Fruit fly (Drosophila melanogaster): Measurements from ENCODE around the gene Duba.
"Not testable (repeated sequence)": the region's sequence is repeated elsewhere in the genome, so short reads cannot be mapped to it uniquely, and the experiment has no call there.

Duba gene

dm6 chr3L:11582097-11582496 is 27.2 kb downstream of the Duba start, which contains the start of gene CG33269:
CG33269 (minus strand) TSS chr3L:11582197.
- TF ChIP-seq CG17801 (GFP tag; optimal IDR thresholded peaks at IDR 0.05; ENCODE audit: partially characterized antibody) = no peak

dm6 chr3L:11580919-11581318 is 28.3 kb downstream of the Duba start, which contains the start of gene CG43391:
CG43391 (minus strand) TSS chr3L:11581019.
- TF ChIP-seq CG17801 (GFP tag; optimal IDR thresholded peaks at IDR 0.05; ENCODE audit: partially characterized antibody) = no peak

dm6 chr3L:11579919-11580318 is 29.3 kb downstream of the Duba start, which contains the start of gene CG43390:
CG43390 (minus strand) TSS chr3L:11579950.
- TF ChIP-seq CG17801 (GFP tag; optimal IDR thresholded peaks at IDR 0.05; ENCODE audit: partially characterized antibody) = no peak

- TF ChIP-seq CG17801 (GFP tag; optimal IDR thresholded peaks at IDR 0.05; ENCODE audit: partially characterized antibody) = no peak
These were observed 30.4 kb downstream of the Duba start for dm6 chr3L:11578847-11579246.

dm6 chr3L:11578211-11578673 is 31.0 kb downstream of the Duba start, which contains the start of gene CG33270:
CG33270 (minus strand) TSS chr3L:11578623.
- TF ChIP-seq CG17801 (GFP tag; optimal IDR thresholded peaks at IDR 0.05; ENCODE audit: partially characterized antibody) = no peak

- no peak for TF ChIP-seq CG17801 (GFP tag; optimal IDR thresholded peaks at IDR 0.05; ENCODE audit: partially characterized antibody)
These were observed 31.9 kb downstream of the Duba start, which contains the start of gene CG33271 for dm6 chr3L:11577395-11577794. CG33271 (minus strand) TSS chr3L:11577495.

- not testable (repeated sequence) for TF ChIP-seq CG17801 (GFP tag; optimal IDR thresholded peaks at IDR 0.05; ENCODE audit: partially characterized antibody)
These were observed 32.3 kb downstream of the Duba start, which contains the start of gene CG33489 for dm6 chr3L:11576944-11577343. CG33489 (minus strand) TSS chr3L:11577044.

- TF ChIP-seq CG17801 (GFP tag; optimal IDR thresholded peaks at IDR 0.05; ENCODE audit: partially characterized antibody) = no peak
These were observed 34.7 kb downstream of the Duba start, which contains the start of gene CG33490 for dm6 chr3L:11574563-11574962. CG33490 (minus strand) TSS chr3L:11574663.

- no peak for TF ChIP-seq CG17801 (GFP tag; optimal IDR thresholded peaks at IDR 0.05; ENCODE audit: partially characterized antibody)
These were observed 45.2 kb downstream of the Duba start, which contains the start of the genes CG46412 and CG33267 for dm6 chr3L:11563972-11564533. CG46412 (minus strand) TSS chr3L:11564072. CG33267 (plus strand) TSS chr3L:11564483.

- TF ChIP-seq CG17801 (GFP tag; optimal IDR thresholded peaks at IDR 0.05; ENCODE audit: partially characterized antibody) = peak; percentile 86
These were observed 47.1 kb downstream of the Duba start, which contains the start of the genes CG7394 and Mob2 for dm6 chr3L:11561946-11562760. CG7394 (plus strand) TSS chr3L:11561996. Mob2 (minus strand) TSS chr3L:11562233.

dm6 chr3L:11560885-11561284 is 48.4 kb downstream of the Duba start:
- no peak for TF ChIP-seq CG17801 (GFP tag; optimal IDR thresholded peaks at IDR 0.05; ENCODE audit: partially characterized antibody)

- no peak for TF ChIP-seq CG17801 (GFP tag; optimal IDR thresholded peaks at IDR 0.05; ENCODE audit: partially characterized antibody)
These were observed 52.1 kb downstream of the Duba start for dm6 chr3L:11557209-11557608.

dm6 chr3L:11556637-11557036 is 52.6 kb downstream of the Duba start:
- no peak for TF ChIP-seq CG17801 (GFP tag; optimal IDR thresholded peaks at IDR 0.05; ENCODE audit: partially characterized antibody)

dm6 chr3L:11555662-11556460 is 53.4 kb downstream of the Duba start:
- no peak for TF ChIP-seq CG17801 (GFP tag; optimal IDR thresholded peaks at IDR 0.05; ENCODE audit: partially characterized antibody)

All from ovary, adult (tissue).